Fruit fly (Drosophila melanogaster): ENCODE results near the gene CG6661.

CG6661 gene

DNA sequence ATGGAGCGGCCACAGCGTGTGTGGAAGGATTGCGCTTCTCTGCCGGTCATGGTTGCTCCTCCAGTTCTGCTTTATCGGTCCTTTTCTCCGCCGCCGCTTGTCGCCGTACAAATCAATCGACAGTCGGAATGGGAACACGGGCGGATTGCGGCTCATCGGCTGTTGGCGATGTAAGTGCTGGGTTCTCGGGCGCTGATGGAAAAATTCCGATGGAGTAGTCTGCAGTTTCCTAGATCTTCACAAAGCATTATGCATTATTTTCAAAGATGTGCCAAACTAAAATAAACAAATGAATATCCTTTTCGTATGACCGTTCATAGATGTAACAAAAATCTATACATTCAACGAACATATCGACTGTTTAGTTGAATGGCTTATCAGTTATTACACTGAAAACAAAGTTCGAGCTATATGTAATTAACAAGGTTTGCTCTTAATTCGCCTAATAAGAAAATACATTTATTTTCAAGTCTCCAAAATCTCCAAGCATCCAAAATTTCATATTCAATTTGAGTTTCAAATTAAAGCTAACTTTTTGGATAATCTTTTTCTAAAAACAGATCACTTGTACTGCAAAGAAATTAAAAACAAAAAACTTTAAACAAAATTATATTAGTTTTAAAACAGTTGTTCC, 15.2 kb downstream of the CG6661 start, which contains the start of gene Neurl4 (continued):
- TF ChIP-seq CG10959 (GFP tag; IDR thresholded peaks at IDR 0.05) (peak; percentile 14; the same call in 1 of the 2 replicates), ab (GFP tag; optimal IDR thresholded peaks at IDR 0.05) (no peak), bowl (GFP tag; IDR thresholded peaks at IDR 0.05) (no peak), row (GFP tag; IDR thresholded peaks at IDR 0.05) (peak; percentile 84), ERR (GFP tag; optimal IDR thresholded peaks at IDR 0.05) (no peak), CG10209 (GFP tag; optimal IDR thresholded peaks at IDR 0.05) (no peak), Doc3 (GFP tag; IDR thresholded peaks at IDR 0.05; ENCODE audit: partially characterized antibody) (no peak), CG13296 (GFP tag; optimal IDR thresholded peaks at IDR 0.05) (no peak), tio (GFP tag; optimal IDR thresholded peaks at IDR 0.05) (no peak), zen (tag; optimal IDR thresholded peaks at IDR 0.05) (peak; percentile 69), ham (GFP tag; IDR thresholded peaks at IDR 0.05) (no peak), slbo (GFP tag; IDR thresholded peaks at IDR 0.05) (peak; percentile 86), CG7556 (GFP tag; optimal IDR thresholded peaks at IDR 0.05) (peak; percentile 32), Dll (GFP tag; IDR thresholded peaks at IDR 0.05; ENCODE audit: partially characterized antibody) (0 out of 4 replicates have a peak, but pooled peaks have one; percentile 15), tx (GFP tag; optimal IDR thresholded peaks at IDR 0.05) (peak; percentile 60), Dref (GFP tag; IDR thresholded peaks at IDR 0.05) (no peak; the same call in 1 of the 2 replicates), GATAe (GFP tag; conservative IDR thresholded peaks at IDR 0.05) (peak; percentile 38; the same call in 1 of the 2 replicates), NC2α (GFP tag; optimal IDR thresholded peaks at IDR 0.05) (peak; percentile 14), CG30020 (tag; optimal IDR thresholded peaks at IDR 0.05) (peak; percentile 29), sc (optimal IDR thresholded peaks at IDR 0.05) (no peak), sc (GFP tag; optimal IDR thresholded peaks at IDR 0.05) (peak; percentile 22), CG3726 (GFP tag; IDR thresholded peaks at IDR 0.05) (no peak), schlank (tag; optimal IDR thresholded peaks at IDR 0.05) (no peak), CG12104 (GFP tag; optimal IDR thresholded peaks at IDR 0.05) (no peak), tap (tag; optimal IDR thresholded peaks at IDR 0.05) (no peak), dan (GFP tag; IDR thresholded peaks at IDR 0.05) (no peak), lola (GFP tag; optimal IDR thresholded peaks at IDR 0.05) (peak in 1 of 3 experiments; percentile 69), usp (GFP tag; optimal IDR thresholded peaks at IDR 0.05) (no peak), CG4617 (GFP tag; optimal IDR thresholded peaks at IDR 0.05; ENCODE audit: borderline replicate concordance) (peak; percentile 26), CG17186 (GFP tag; optimal IDR thresholded peaks at IDR 0.05) (no peak), jumu (GFP tag; optimal IDR thresholded peaks at IDR 0.05) (peak; percentile 55), pum (GFP tag; optimal IDR thresholded peaks at IDR 0.05) (peak; percentile 62), sob (GFP tag; IDR thresholded peaks at IDR 0.05) (peak; percentile 24; the same call in 1 of the 2 replicates), gro (GFP tag; optimal IDR thresholded peaks at IDR 0.05) (peak; percentile 43), Tbp (GFP tag; optimal IDR thresholded peaks at IDR 0.05) (no peak), az2 (GFP tag; optimal IDR thresholded peaks at IDR 0.05) (peak; percentile 70), CG18599 (GFP tag; optimal IDR thresholded peaks at IDR 0.05) (no peak), MESR4 (GFP tag; optimal IDR thresholded peaks at IDR 0.05) (peak; percentile 57), Ets65A (GFP tag) (peak; percentile 88), abd-A (tag; optimal IDR thresholded peaks at IDR 0.05) (no peak), CG3163 (GFP tag; optimal IDR thresholded peaks at IDR 0.05) (peak; percentile 13), Ada2b (GFP tag; IDR thresholded peaks at IDR 0.05) (peak; percentile 61), CG8290 (GFP tag; optimal IDR thresholded peaks at IDR 0.05) (no peak), CG8290 (tag; optimal IDR thresholded peaks at IDR 0.05) (no peak), trh (GFP tag; optimal IDR thresholded peaks at IDR 0.05) (peak; percentile 45), Side (GFP tag; optimal IDR thresholded peaks at IDR 0.05) (peak; percentile 23), CG10147 (GFP tag; optimal IDR thresholded peaks at IDR 0.05) (no peak), Jarid2 (GFP tag; optimal IDR thresholded peaks at IDR 0.05) (no peak), CG14667 (GFP tag; IDR thresholded peaks at IDR 0.05) (no peak), CG6654 (GFP tag; optimal IDR thresholded peaks at IDR 0.05) (no peak), HLH3B (GFP tag; IDR thresholded peaks at IDR 0.05) (peak; percentile 58)
